Fruit fly (Drosophila melanogaster): ENCODE data around the gene CG9331.

Gene CG9331

dm6 chr2L:20793881-20794280 lies 28.7 kb upstream of the CG9331 start (continued):
- no peak for TF ChIP-seq CG4854 (GFP tag; optimal IDR thresholded peaks at IDR 0.05)
- no peak for TF ChIP-seq CG11696 (GFP tag; IDR thresholded peaks at IDR 0.05)
- no peak for TF ChIP-seq btn (GFP tag; optimal IDR thresholded peaks at IDR 0.05)
- TF ChIP-seq Doc2 (GFP tag; IDR thresholded peaks at IDR 0.05) = no peak
- no peak for TF ChIP-seq NK7.1 (GFP tag; optimal IDR thresholded peaks at IDR 0.05)
- TF ChIP-seq Opbp (GFP tag; IDR thresholded peaks at IDR 0.05; ENCODE audit: partially characterized antibody) = no peak
- TF ChIP-seq Poxn (GFP tag; IDR thresholded peaks at IDR 0.05) = no peak
- no peak for TF ChIP-seq Xbp1 (GFP tag; optimal IDR thresholded peaks at IDR 0.05)
- TF ChIP-seq Oli (tag; optimal IDR thresholded peaks at IDR 0.05) = no peak
- no peak for TF ChIP-seq CG2875 (GFP tag; optimal IDR thresholded peaks at IDR 0.05)
- no peak for TF ChIP-seq CG7928 (GFP tag; optimal IDR thresholded peaks at IDR 0.05)
- no peak for TF ChIP-seq CG6683 (GFP tag; optimal IDR thresholded peaks at IDR 0.05)
- TF ChIP-seq CG2678 (tag; optimal IDR thresholded peaks at IDR 0.05) = no peak
- no peak for TF ChIP-seq Pdp1 (GFP tag; optimal IDR thresholded peaks at IDR 0.05)
- no peak for TF ChIP-seq kah (GFP tag; optimal IDR thresholded peaks at IDR 0.05)
- no peak for TF ChIP-seq GATAe (GFP tag; conservative IDR thresholded peaks at IDR 0.05)
- TF ChIP-seq CG12659 (GFP tag; optimal IDR thresholded peaks at IDR 0.05) = no peak
- peak; percentile 31 for TF ChIP-seq BEAF-32 (GFP tag; optimal IDR thresholded peaks at IDR 0.05)
- no peak for TF ChIP-seq HLH3B (GFP tag; IDR thresholded peaks at IDR 0.05)
- no peak for TF ChIP-seq Spps (tag; optimal IDR thresholded peaks at IDR 0.05)
- no peak for TF ChIP-seq ind (GFP tag; optimal IDR thresholded peaks at IDR 0.05)
- TF ChIP-seq ATbp (GFP tag; optimal IDR thresholded peaks at IDR 0.05) = no peak
- no peak for TF ChIP-seq CG15073 (GFP tag; optimal IDR thresholded peaks at IDR 0.05)
- peak; percentile 85 for TF ChIP-seq Jarid2 (GFP tag; optimal IDR thresholded peaks at IDR 0.05)
- TF ChIP-seq CG3281 (GFP tag; optimal IDR thresholded peaks at IDR 0.05) = no peak
- peak; percentile 86; the same call in 3 of the 4 replicates for TF ChIP-seq chinmo (GFP tag; IDR thresholded peaks at IDR 0.05; ENCODE audit: partially characterized antibody)
- no peak for TF ChIP-seq cato (GFP tag; optimal IDR thresholded peaks at IDR 0.05; ENCODE audit: borderline replicate concordance)
- no peak for TF ChIP-seq trh (GFP tag; optimal IDR thresholded peaks at IDR 0.05)
- peak; percentile 7 for TF ChIP-seq CG5180 (GFP tag; optimal IDR thresholded peaks at IDR 0.05)
- TF ChIP-seq dysf (GFP tag; IDR thresholded peaks at IDR 0.05) = no peak
- no peak for TF ChIP-seq sna (GFP tag; IDR thresholded peaks at IDR 0.05; ENCODE audit: partially characterized antibody)
- no peak for TF ChIP-seq run (tag; optimal IDR thresholded peaks at IDR 0.05)
- no peak for TF ChIP-seq CG10462 (GFP tag; optimal IDR thresholded peaks at IDR 0.05)
- peak; percentile 79 for TF ChIP-seq ci (GFP tag; IDR thresholded peaks at IDR 0.05)
- TF ChIP-seq Adf1 (GFP tag; IDR thresholded peaks at IDR 0.05) = no peak; the same call in 1 of the 2 replicates
- peak; percentile 25; the same call in 1 of the 2 replicates for TF ChIP-seq Drgx (GFP tag; IDR thresholded peaks at IDR 0.05)
- TF ChIP-seq hb (GFP tag; IDR thresholded peaks at IDR 0.05; ENCODE audit: partially characterized antibody) = no peak
- TF ChIP-seq zen (tag; optimal IDR thresholded peaks at IDR 0.05) = no peak
- no peak for TF ChIP-seq exex (tag; optimal IDR thresholded peaks at IDR 0.05)
- TF ChIP-seq CG3995 (GFP tag; optimal IDR thresholded peaks at IDR 0.05) = no peak
- no peak for TF ChIP-seq CG12942 (GFP tag; optimal IDR thresholded peaks at IDR 0.05)
- TF ChIP-seq CG9437 (GFP tag; optimal IDR thresholded peaks at IDR 0.05) = no peak
- peak; percentile 28 for TF ChIP-seq oc (tag; optimal IDR thresholded peaks at IDR 0.05)
- no peak for TF ChIP-seq CG17802 (tag; optimal IDR thresholded peaks at IDR 0.05)
- no peak for TF ChIP-seq Antp (GFP tag; optimal IDR thresholded peaks at IDR 0.05)
- no peak for TF ChIP-seq slou (GFP tag; optimal IDR thresholded peaks at IDR 0.05)
- TF ChIP-seq CG31388 (GFP tag; optimal IDR thresholded peaks at IDR 0.05) = no peak
- TF ChIP-seq Six4 (GFP tag; optimal IDR thresholded peaks at IDR 0.05) = no peak
- peak; percentile 41; the same call in 1 of the 2 replicates for TF ChIP-seq CG42726 (GFP tag; IDR thresholded peaks at IDR 0.05; ENCODE audit: partially characterized antibody)
- no peak for TF ChIP-seq trem (tag; optimal IDR thresholded peaks at IDR 0.05)

Data from whole organism, embryonic.